Fruit fly (Drosophila melanogaster): Measurements from ENCODE around the gene CG14223.

The CG14223 gene

dm6 chrX:19622924-19623323 lies 40.8 kb downstream of the CG14223 start, which contains the start of the genes Naa20A and MKP-4 (continued):
- TF ChIP-seq dm (GFP tag; optimal IDR thresholded peaks at IDR 0.05) (peak; percentile 40), CG2199 (GFP tag; IDR thresholded peaks at IDR 0.05) (no peak), HmgZ (tag; optimal IDR thresholded peaks at IDR 0.05) (peak; percentile 34), CG6854 (GFP tag; optimal IDR thresholded peaks at IDR 0.05) (no peak), CG12942 (GFP tag; optimal IDR thresholded peaks at IDR 0.05) (no peak), CG11723 (GFP tag; optimal IDR thresholded peaks at IDR 0.05) (no peak), B-H1 (GFP tag; IDR thresholded peaks at IDR 0.05) (no peak), amos (GFP tag; IDR thresholded peaks at IDR 0.05; ENCODE audit: partially characterized antibody) (peak; percentile 81), Trl (optimal IDR thresholded peaks at IDR 0.05) (no peak), Trl (GFP tag; optimal IDR thresholded peaks at IDR 0.05) (no peak), Med (GFP tag) (peak; percentile 87), CG18262 (tag; optimal IDR thresholded peaks at IDR 0.05) (no peak), CG11093 (GFP tag; IDR thresholded peaks at IDR 0.05) (no peak), CG42726 (GFP tag; IDR thresholded peaks at IDR 0.05; ENCODE audit: partially characterized antibody) (peak; percentile 46; the same call in 1 of the 2 replicates), jing (GFP tag; optimal IDR thresholded peaks at IDR 0.05) (no peak), en (GFP tag; optimal IDR thresholded peaks at IDR 0.05) (no peak), chm (GFP tag; IDR thresholded peaks at IDR 0.05) (peak; percentile 37; the same call in 1 of the 2 replicates), HLHmδ (GFP tag; optimal IDR thresholded peaks at IDR 0.05) (no peak), kni (GFP tag; optimal IDR thresholded peaks at IDR 0.05) (no peak), unc-4 (GFP tag; IDR thresholded peaks at IDR 0.05; ENCODE audit: partially characterized antibody) (peak; percentile 76), usp (GFP tag; optimal IDR thresholded peaks at IDR 0.05) (no peak), wor (GFP tag; IDR thresholded peaks at IDR 0.05) (no peak), sc (optimal IDR thresholded peaks at IDR 0.05) (no peak), sc (GFP tag; optimal IDR thresholded peaks at IDR 0.05) (no peak), CG1529 (GFP tag; optimal IDR thresholded peaks at IDR 0.05) (no peak), tio (GFP tag; optimal IDR thresholded peaks at IDR 0.05) (no peak), run (tag; optimal IDR thresholded peaks at IDR 0.05) (no peak), CG7372 (GFP tag; IDR thresholded peaks at IDR 0.05) (no peak), CG4617 (GFP tag; optimal IDR thresholded peaks at IDR 0.05; ENCODE audit: borderline replicate concordance) (peak; percentile 52), CG17359 (tag; optimal IDR thresholded peaks at IDR 0.05) (no peak), CG9727 (GFP tag; optimal IDR thresholded peaks at IDR 0.05) (no peak), nom (GFP tag; optimal IDR thresholded peaks at IDR 0.05) (no peak), bcd (GFP tag; optimal IDR thresholded peaks at IDR 0.05) (no peak), CG12071 (GFP tag; optimal IDR thresholded peaks at IDR 0.05) (no peak), CG15601 (tag; optimal IDR thresholded peaks at IDR 0.05) (no peak), stwl (tag; optimal IDR thresholded peaks at IDR 0.05) (peak; percentile 48), gem (tag; optimal IDR thresholded peaks at IDR 0.05) (no peak), ssp (GFP tag; IDR thresholded peaks at IDR 0.05) (peak; percentile 15; the same call in 1 of the 2 replicates), mirr (GFP tag; optimal IDR thresholded peaks at IDR 0.05) (no peak), CG6654 (GFP tag; optimal IDR thresholded peaks at IDR 0.05) (no peak), slou (GFP tag; optimal IDR thresholded peaks at IDR 0.05) (no peak), cad (GFP tag; optimal IDR thresholded peaks at IDR 0.05) (no peak), CG31365 (tag; optimal IDR thresholded peaks at IDR 0.05) (no peak), Sry-δ (GFP tag; optimal IDR thresholded peaks at IDR 0.05) (peak; percentile 91), CoRest (tag; optimal IDR thresholded peaks at IDR 0.05) (no peak), Sin3A (optimal IDR thresholded peaks at IDR 0.05) (no peak), Mad (GFP tag; optimal IDR thresholded peaks at IDR 0.05) (no peak), maf-S (GFP tag; optimal IDR thresholded peaks at IDR 0.05) (no peak), Nf-YB (GFP tag; optimal IDR thresholded peaks at IDR 0.05) (no peak), CG14860 (GFP tag; IDR thresholded peaks at IDR 0.05; ENCODE audit: partially characterized antibody) (peak; percentile 59; the same call in 2 of the 3 replicates), stc (GFP tag; IDR thresholded peaks at IDR 0.05) (no peak; the same call in 1 of the 2 replicates), CG4424 (GFP tag; optimal IDR thresholded peaks at IDR 0.05) (no peak)

Data from whole organism, embryonic.